Worm (Caenorhabditis elegans) whole organism, L4 larva: Measurements from ENCODE around the gene trip-4.
A peak's percentile ranks its signal among the peaks of the same experiment; 100 is the strongest.

Experiments
- D1046.2 ChIP-seq: fragments of 200-800 bp; sonication (Bioruptor generic); IDR thresholded peaks from 2 replicates; pipeline ENCODE4 v1.3.6; 2022; ENCODE audit warnings: missing genetic modification characterization, missing compliant biosample characterization
- F37D6.2 ChIP-seq: sonication (generic microtip); optimal IDR thresholded peaks from 2 replicates; lab custom pipeline; 2016; ENCODE audit warnings: mild to moderate bottlenecking, missing genetic modification characterization, missing compliant biosample characterization
- F44E2.7 ChIP-seq: fragments of 200-800 bp; sonication (Bioruptor generic); IDR thresholded peaks from 2 replicates; pipeline ENCODE4 v2.1.2; 2022; ENCODE audit warnings: missing genetic modification characterization, missing compliant biosample characterization
- R02D3.7 ChIP-seq: fragments of 150-350 bp; sonication (generic microtip); optimal IDR thresholded peaks from 3 replicates; lab custom pipeline; 2014; ENCODE audit warnings: missing biosample characterization, missing genetic modification characterization
- T20F7.1 ChIP-seq: fragments of 200-800 bp; sonication (Bioruptor generic); optimal IDR thresholded peaks from 2 replicates; lab custom pipeline; 2018; ENCODE audit warnings: mild to moderate bottlenecking, missing genetic modification characterization, missing compliant biosample characterization
- Y5F2A.4 ChIP-seq: fragments of 200-800 bp; sonication (Bioruptor generic); optimal IDR thresholded peaks from 2 replicates; lab custom pipeline; 2018; ENCODE audit warnings: mild to moderate bottlenecking, missing genetic modification characterization, missing compliant biosample characterization
- ZK337.2 ChIP-seq: fragments of 200-800 bp; sonication (Bioruptor generic); IDR thresholded peaks from 2 replicates; pipeline ENCODE4 v1.3.6; 2022; ENCODE audit warnings: missing genetic modification reagents, missing genetic modification characterization, missing compliant biosample characterization
- ZK546.5 ChIP-seq, 2 experiments: sonication (generic microtip); optimal IDR thresholded peaks; 2 replicates each; lab custom pipeline; 2017; ENCODE audit warnings: missing biosample characterization in 2 of 2, missing genetic modification characterization in 2 of 2
- aha-1 ChIP-seq: fragments of 150-350 bp; peaks from one replicate; lab custom pipeline; 2014; ENCODE audit warnings: missing biosample characterization, missing genetic modification characterization
- ama-1 ChIP-seq: fragments of 150-350 bp; optimal IDR thresholded peaks from 2 replicates; lab custom pipeline; 2014; ENCODE audit warnings: inconsistent platforms, mixed read lengths
- ceh-28 ChIP-seq: fragments of 150-350 bp; optimal IDR thresholded peaks from 2 replicates; lab custom pipeline; 2014; ENCODE audit warnings: missing biosample characterization, missing genetic modification reagents, missing genetic modification characterization
- ceh-82 ChIP-seq: sonication (generic microtip); optimal IDR thresholded peaks from 2 replicates; lab custom pipeline; 2017; ENCODE audit warnings: missing biosample characterization, missing genetic modification characterization
- ctbp-1 ChIP-seq: fragments of 200-800 bp; sonication (Bioruptor generic); IDR thresholded peaks from 2 replicates; pipeline ENCODE4 v1.3.6; 2022; ENCODE audit warnings: missing genetic modification reagents, missing genetic modification characterization, missing compliant biosample characterization
- daf-12 ChIP-seq: fragments of 150-350 bp; optimal IDR thresholded peaks from 2 replicates; lab custom pipeline; 2014; ENCODE audit warnings: missing biosample characterization, missing genetic modification reagents, missing genetic modification characterization
- fkh-10 ChIP-seq: fragments of 150-350 bp; optimal IDR thresholded peaks from 2 replicates; lab custom pipeline; 2014; ENCODE audit warnings: missing biosample characterization, missing genetic modification reagents, missing genetic modification characterization
- hif-1 ChIP-seq, 2 experiments: sonication (generic microtip); optimal IDR thresholded peaks; 2 replicates each; lab custom pipeline; 2016 to 2017; ENCODE audit warnings: missing compliant biosample characterization in 2 of 2, missing genetic modification characterization in 2 of 2, missing genetic modification reagents in 2 of 2, missing genotype in 2 of 2, mild to moderate bottlenecking in 1 of 2
- hlh-11 ChIP-seq: fragments of 200-800 bp; sonication (Bioruptor generic); optimal IDR thresholded peaks from 2 replicates; lab custom pipeline; 2018; ENCODE audit warnings: mild to moderate bottlenecking, missing genetic modification characterization, missing compliant biosample characterization
- hlh-30 ChIP-seq: sonication (generic microtip); optimal IDR thresholded peaks from 2 replicates; lab custom pipeline; 2017; ENCODE audit warnings: antibody characterized with exemption, mild to moderate bottlenecking, missing genetic modification characterization, missing compliant biosample characterization; ENCODE audit not compliant: insufficient read depth
- hmg-1.1 ChIP-seq: fragments of 200-800 bp; sonication (Bioruptor generic); IDR thresholded peaks from 2 replicates; pipeline ENCODE4 v1.3.6; 2022; ENCODE audit warnings: missing genetic modification reagents, missing genetic modification characterization, missing compliant biosample characterization
- lim-7 ChIP-seq: fragments of 200-800 bp; sonication (Bioruptor generic); IDR thresholded peaks from 2 replicates; pipeline ENCODE4 v1.3.6; 2022; ENCODE audit warnings: missing genetic modification characterization, missing compliant biosample characterization
- lin-1 ChIP-seq: fragments of 200-800 bp; sonication (Bioruptor generic); IDR thresholded peaks from 2 replicates; pipeline ENCODE4 v1.3.6; 2022; ENCODE audit warnings: missing genetic modification reagents, missing genetic modification characterization, missing compliant biosample characterization
- lin-38 ChIP-seq: fragments of 200-800 bp; sonication (Bioruptor generic); IDR thresholded peaks from 2 replicates; pipeline ENCODE4 v1.3.6; 2022; ENCODE audit warnings: missing genetic modification reagents, missing genetic modification characterization, missing compliant biosample characterization
- mdl-1 ChIP-seq, 2 experiments: fragments of 150-350 bp in 1 of 2; sonication (generic microtip) in 1 of 2; optimal IDR thresholded peaks; 2 replicates each; lab custom pipeline; 2014 to 2017; ENCODE audit warnings: missing biosample characterization in 2 of 2, missing genetic modification characterization in 2 of 2
- mep-1 ChIP-seq: fragments of 150-350 bp; sonication (generic microtip); optimal IDR thresholded peaks from 3 replicates; lab custom pipeline; 2014; ENCODE audit warnings: missing biosample characterization, missing genetic modification characterization
- mes-2 ChIP-seq: sonication (generic microtip); optimal IDR thresholded peaks from 2 replicates; lab custom pipeline; 2016; ENCODE audit warnings: missing genotype, mild to moderate bottlenecking, missing genetic modification characterization, missing compliant biosample characterization; ENCODE audit not compliant: poor library complexity, severe bottlenecking
- mxl-3 ChIP-seq: fragments of 200-800 bp; sonication (Bioruptor generic); optimal IDR thresholded peaks from 2 replicates; lab custom pipeline; 2018; ENCODE audit warnings: mild to moderate bottlenecking, missing genetic modification characterization, missing compliant biosample characterization
- nhr-11 ChIP-seq: fragments of 150-350 bp; optimal IDR thresholded peaks from 2 replicates; lab custom pipeline; 2014; ENCODE audit warnings: missing biosample characterization, missing genetic modification characterization
- nhr-111 ChIP-seq: fragments of 200-800 bp; sonication (Bioruptor generic); optimal IDR thresholded peaks from 2 replicates; lab custom pipeline; 2018; ENCODE audit warnings: mild to moderate bottlenecking, missing genetic modification characterization, missing compliant biosample characterization
- nhr-237 ChIP-seq: sonication (generic microtip); optimal IDR thresholded peaks from 2 replicates; lab custom pipeline; 2017; ENCODE audit warnings: missing biosample characterization, missing genetic modification characterization
- nhr-28 ChIP-seq: fragments of 150-350 bp; optimal IDR thresholded peaks from 2 replicates; lab custom pipeline; 2014; ENCODE audit warnings: missing biosample characterization, missing genetic modification characterization
- nhr-41 ChIP-seq: fragments of 200-800 bp; sonication (Bioruptor generic); IDR thresholded peaks from 2 replicates; pipeline ENCODE4 v1.3.6; 2022; ENCODE audit warnings: missing genetic modification reagents, missing genetic modification characterization, missing compliant biosample characterization
- nhr-77 ChIP-seq: fragments of 150-350 bp; optimal IDR thresholded peaks from 2 replicates; lab custom pipeline; 2014; ENCODE audit warnings: missing biosample characterization, missing genetic modification characterization
- pha-4 ChIP-seq, 2 experiments: fragments of 150-350 bp in 1 of 2; fragments of 200-800 bp in 1 of 2; sonication (Bioruptor generic) in 1 of 2; IDR thresholded peaks in 1 of 2; optimal IDR thresholded peaks in 1 of 2; 2 replicates each; pipeline versions ENCODE4 v1.3.6 to Lab custom; 2014 to 2022; ENCODE audit warnings: missing genetic modification characterization in 2 of 2, missing genetic modification reagents in 2 of 2, missing biosample characterization in 1 of 2, missing compliant biosample characterization in 1 of 2
- rbr-2 ChIP-seq: sonication (generic microtip); optimal IDR thresholded peaks from 2 replicates; lab custom pipeline; 2016; ENCODE audit warnings: missing genotype, missing genetic modification characterization, missing compliant biosample characterization
- sdz-12 ChIP-seq: fragments of 200-800 bp; sonication (Bioruptor generic); optimal IDR thresholded peaks from 2 replicates; lab custom pipeline; 2018; ENCODE audit warnings: mild to moderate bottlenecking, missing genetic modification characterization, missing compliant biosample characterization
- set-16 ChIP-seq: fragments of 200-800 bp; sonication (Bioruptor generic); IDR thresholded peaks from 2 replicates; pipeline ENCODE4 v1.3.6; 2022; ENCODE audit warnings: missing genetic modification reagents, missing genetic modification characterization, missing compliant biosample characterization
- skn-1 ChIP-seq: fragments of 150-350 bp; optimal IDR thresholded peaks from 2 replicates; lab custom pipeline; 2014; ENCODE audit warnings: missing biosample characterization, missing genetic modification characterization
- spr-3 ChIP-seq: fragments of 200-800 bp; sonication (Bioruptor generic); optimal IDR thresholded peaks from 2 replicates; lab custom pipeline; 2018; ENCODE audit warnings: mild to moderate bottlenecking, missing genetic modification characterization, missing compliant biosample characterization
- tag-97 ChIP-seq: fragments of 200-800 bp; sonication (Bioruptor generic); IDR thresholded peaks from 2 replicates; pipeline ENCODE4 v1.3.6; 2022; ENCODE audit warnings: missing genetic modification characterization, missing compliant biosample characterization
- unc-130 ChIP-seq: sonication (generic microtip); optimal IDR thresholded peaks from 2 replicates; lab custom pipeline; 2016; ENCODE audit warnings: missing genetic modification reagents, missing genetic modification characterization, missing compliant biosample characterization
- unc-39 ChIP-seq: sonication (generic microtip); optimal IDR thresholded peaks from 2 replicates; lab custom pipeline; 2017; ENCODE audit warnings: missing biosample characterization, missing genetic modification characterization
- unc-62 ChIP-seq, 3 experiments: fragments of 150-350 bp in 1 of 3; sonication (generic microtip); optimal IDR thresholded peaks in 2 of 3; peaks in 1 of 3; 1 replicate in 1 of 3; 2 replicates in 2 of 3; lab custom pipeline; 2014 to 2017; ENCODE audit warnings: missing biosample characterization in 3 of 3, missing genetic modification characterization in 3 of 3, missing genetic modification reagents in 3 of 3, missing genotype in 1 of 3
- vab-7 ChIP-seq: fragments of 200-800 bp; sonication (Bioruptor generic); IDR thresholded peaks from 2 replicates; pipeline ENCODE4 v1.3.6; 2022; ENCODE audit warnings: missing genetic modification reagents, missing genetic modification characterization, missing compliant biosample characterization
- zag-1 ChIP-seq: fragments of 150-350 bp; optimal IDR thresholded peaks from 2 replicates; lab custom pipeline; 2014; ENCODE audit warnings: missing biosample characterization, missing genetic modification characterization
- zfp-2 ChIP-seq: sonication (generic microtip); optimal IDR thresholded peaks from 2 replicates; lab custom pipeline; 2016; ENCODE audit warnings: mild to moderate bottlenecking, missing genetic modification characterization, missing compliant biosample characterization
- ztf-7 ChIP-seq: fragments of 150-350 bp; optimal IDR thresholded peaks from 2 replicates; lab custom pipeline; 2014; ENCODE audit warnings: missing biosample characterization, missing genetic modification characterization

The trip-4 gene

DNA sequence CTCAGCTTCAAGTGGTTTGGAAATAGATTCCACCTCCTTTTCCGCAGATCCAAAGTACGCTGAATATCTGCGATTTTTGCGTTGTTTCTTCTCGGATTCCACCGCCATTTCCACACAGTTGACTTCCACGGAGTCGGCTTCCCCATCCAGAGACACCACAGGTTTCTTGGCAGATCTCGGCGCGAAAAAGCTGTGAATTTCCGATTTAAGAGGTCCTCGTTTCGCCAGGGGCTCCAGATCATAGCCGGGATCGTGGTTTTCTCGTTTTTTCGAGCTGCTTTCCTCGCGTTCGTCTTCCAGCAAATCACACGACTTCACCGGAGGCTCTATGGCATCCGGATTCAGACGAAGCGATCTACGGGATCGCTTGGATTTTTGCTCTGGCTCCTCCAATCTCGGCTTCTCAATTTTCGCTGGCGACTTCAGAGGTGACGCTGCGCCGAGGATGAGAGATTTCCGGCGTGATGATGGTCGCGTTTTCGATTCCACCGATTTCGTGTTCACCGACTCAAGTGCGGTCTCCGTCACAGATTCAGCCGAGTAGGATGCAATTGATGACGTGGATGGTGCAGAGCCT, 30.6 kb upstream of the trip-4 start:
- no peak for TF ChIP-seq Y5F2A.4 (GFP tag; lab: Kevin White, UChicago)
- TF ChIP-seq lin-38 (GFP tag; lab: Robert Waterston, UW): 0 out of 2 replicates have a peak, but pooled peaks have one; percentile 4
- TF ChIP-seq T20F7.1 (GFP tag; lab: Kevin White, UChicago): no peak
- TF ChIP-seq hif-1 (tag; optimal IDR thresholded peaks at IDR 0.05; lab: Kevin White, UChicago): peak in 1 of 2 experiments; percentile 62
- TF ChIP-seq ceh-82: no peak
- 0 out of 2 replicates have a peak, but pooled peaks have one; percentile 21 for TF ChIP-seq vab-7 (GFP tag; lab: Robert Waterston, UW)
- peak; percentile 77 for TF ChIP-seq set-16 (GFP tag; lab: Robert Waterston, UW)

- TF ChIP-seq mep-1 (tag; lab: Kevin White, UChicago): peak; percentile 73
- no peak for TF ChIP-seq ZK337.2 (GFP tag; lab: Robert Waterston, UW)
- TF ChIP-seq nhr-237 (tag; lab: Kevin White, UChicago): no peak
- no peak for TF ChIP-seq nhr-41 (GFP tag; lab: Robert Waterston, UW)
- TF ChIP-seq nhr-11: peak; percentile 53
- TF ChIP-seq unc-39 (tag; lab: Kevin White, UChicago): no peak
- no peak for TF ChIP-seq rbr-2
- TF ChIP-seq R02D3.7 (tag; lab: Kevin White, UChicago): no peak
- TF ChIP-seq ZK546.5 (tag; optimal IDR thresholded peaks at IDR 0.05; lab: Kevin White, UChicago): no peak
- TF ChIP-seq ztf-7 (tag; lab: Kevin White, UChicago): no peak
- TF ChIP-seq nhr-28 (tag; lab: Kevin White, UChicago): peak; percentile 57
- TF ChIP-seq D1046.2 (GFP tag; lab: Robert Waterston, UW): no peak
- TF ChIP-seq skn-1 (tag; lab: Kevin White, UChicago): no peak
- peak; percentile 37 for TF ChIP-seq fkh-10 (GFP tag; lab: Kevin White, UChicago)
- peak; percentile 79 for TF ChIP-seq hmg-1.1 (GFP tag; lab: Robert Waterston, UW)
- no peak for TF ChIP-seq sdz-12 (GFP tag; lab: Kevin White, UChicago)
- no peak for TF ChIP-seq ceh-28
- TF ChIP-seq mxl-3 (GFP tag; lab: Kevin White, UChicago): no peak
- TF ChIP-seq pha-4 (GFP tag; IDR thresholded peaks at IDR 0.05; lab: Robert Waterston, UW): no peak
- TF ChIP-seq pha-4 (tag; optimal IDR thresholded peaks at IDR 0.05; lab: Kevin White, UChicago): peak; percentile 6
- no peak for TF ChIP-seq ctbp-1 (GFP tag; lab: Robert Waterston, UW)
- TF ChIP-seq lim-7 (GFP tag; lab: Robert Waterston, UW): no peak
- TF ChIP-seq hlh-30 (tag; lab: Kevin White, UChicago): peak; percentile 77
- no peak for TF ChIP-seq lin-1 (GFP tag; lab: Robert Waterston, UW)
- peak; percentile 94 for TF ChIP-seq nhr-77 (tag; lab: Kevin White, UChicago)
- TF ChIP-seq hlh-11 (tag; lab: Kevin White, UChicago): peak; percentile 22
- no peak for TF ChIP-seq F37D6.2 (tag; lab: Kevin White, UChicago)
- no peak for TF ChIP-seq daf-12 (tag; lab: Kevin White, UChicago)
- peak; percentile 73 for TF ChIP-seq unc-130 (GFP tag; lab: Kevin White, UChicago)
- peak; percentile 80 for TF ChIP-seq set-16 (GFP tag; lab: Robert Waterston, UW)
- peak; percentile 12 for TF ChIP-seq aha-1
- no peak for TF ChIP-seq ceh-82
- TF ChIP-seq mdl-1 (tag; optimal IDR thresholded peaks at IDR 0.05; lab: Kevin White, UChicago): no peak
- TF ChIP-seq zag-1 (tag; lab: Kevin White, UChicago): no peak
- peak; percentile 55 for TF ChIP-seq ama-1 (lab: Kevin White, UChicago)
- peak; percentile 87 for TF ChIP-seq mes-2
- TF ChIP-seq spr-3 (GFP tag; lab: Kevin White, UChicago): no peak
- TF ChIP-seq F44E2.7 (GFP tag; lab: Robert Waterston, UW): no peak
- TF ChIP-seq tag-97 (GFP tag; lab: Robert Waterston, UW): no peak
- no peak for TF ChIP-seq zfp-2 (tag; lab: Kevin White, UChicago)
- TF ChIP-seq nhr-111 (GFP tag; lab: Kevin White, UChicago): no peak
- TF ChIP-seq unc-62 (GFP tag; optimal IDR thresholded peaks at IDR 0.05 in 1 of 2; lab: Kevin White, UChicago): no peak
- TF ChIP-seq unc-62 (tag; optimal IDR thresholded peaks at IDR 0.05; lab: Kevin White, UChicago): no peak
Observed at ce11 chrII:15010366-15011235, 28.6 kb upstream of the trip-4 start, which contains the start of the genes Y53F4B.9 and Y53F4B.11. Gene Y53F4B.9, minus strand, starts transcription at chrII:15010416. Gene Y53F4B.11, plus strand, starts transcription at chrII:15010748.
